Fruit fly (Drosophila melanogaster): Measurements from ENCODE around the gene CG12099.

- no peak for TF ChIP-seq pan (optimal IDR thresholded peaks at IDR 0.05)
- TF ChIP-seq usp (GFP tag; optimal IDR thresholded peaks at IDR 0.05): no peak
- no peak for TF ChIP-seq Dll (optimal IDR thresholded peaks at IDR 0.05)
- no peak for TF ChIP-seq psq (optimal IDR thresholded peaks at IDR 0.05)
Measured at dm6 chr3L:1518715-1519603, 39.3 kb downstream of the CG12099 start.

All from whole organism.